Worm (Caenorhabditis elegans) whole organism, L3 larva: Measurements from ENCODE around the gene clpr-2.

Source experiments
- ZK546.5 ChIP-seq: sonication (generic microtip); optimal IDR thresholded peaks from 2 replicates; lab custom pipeline; 2017; ENCODE audit warnings: missing biosample characterization, missing genetic modification characterization
- ama-1 ChIP-seq: fragments of 150-350 bp; optimal IDR thresholded peaks from 2 replicates; lab custom pipeline; 2018
- egl-27 ChIP-seq: sonication (generic microtip); optimal IDR thresholded peaks from 4 replicates; lab custom pipeline; 2017; ENCODE audit warnings: missing biosample characterization, missing genetic modification reagents, missing genetic modification characterization
- egl-5 ChIP-seq: fragments of 150-350 bp; optimal IDR thresholded peaks from 2 replicates; lab custom pipeline; 2017; ENCODE audit warnings: missing biosample characterization, missing genetic modification reagents, missing genetic modification characterization, inconsistent platforms
- elt-1 ChIP-seq: fragments of 150-350 bp; optimal IDR thresholded peaks from 2 replicates; lab custom pipeline; 2014; ENCODE audit warnings: missing biosample characterization, missing genetic modification characterization
- elt-3 ChIP-seq, 3 experiments: fragments of 150-350 bp in 1 of 3; sonication (generic microtip) in 2 of 3; optimal IDR thresholded peaks; 2 replicates in 2 of 3; 4 replicates in 1 of 3; lab custom pipeline; 2014 to 2017; ENCODE audit warnings: missing biosample characterization in 3 of 3, missing genetic modification characterization in 3 of 3
- jun-1 ChIP-seq: fragments of 150-350 bp; optimal IDR thresholded peaks from 2 replicates; lab custom pipeline; 2014; ENCODE audit warnings: missing biosample characterization, missing genetic modification reagents, missing genetic modification characterization
- mdl-1 ChIP-seq: fragments of 150-350 bp; optimal IDR thresholded peaks from 2 replicates; lab custom pipeline; 2014; ENCODE audit warnings: missing biosample characterization, missing genetic modification characterization
- nfya-1 ChIP-seq: sonication (generic microtip); optimal IDR thresholded peaks from 2 replicates; lab custom pipeline; 2017; ENCODE audit warnings: missing genetic modification characterization, mild to moderate bottlenecking, missing compliant biosample characterization, antibody characterized with exemption, moderate library complexity; ENCODE audit not compliant: insufficient read depth
- nhr-12 ChIP-seq: fragments of 150-350 bp; optimal IDR thresholded peaks from 2 replicates; lab custom pipeline; 2014; ENCODE audit warnings: missing biosample characterization, missing genetic modification characterization
- nhr-77 ChIP-seq: fragments of 150-350 bp; optimal IDR thresholded peaks from 2 replicates; lab custom pipeline; 2014; ENCODE audit warnings: missing biosample characterization, missing genetic modification characterization
- zag-1 ChIP-seq: fragments of 150-350 bp; optimal IDR thresholded peaks from 2 replicates; lab custom pipeline; 2014; ENCODE audit warnings: missing biosample characterization, missing genetic modification characterization

DNA sequence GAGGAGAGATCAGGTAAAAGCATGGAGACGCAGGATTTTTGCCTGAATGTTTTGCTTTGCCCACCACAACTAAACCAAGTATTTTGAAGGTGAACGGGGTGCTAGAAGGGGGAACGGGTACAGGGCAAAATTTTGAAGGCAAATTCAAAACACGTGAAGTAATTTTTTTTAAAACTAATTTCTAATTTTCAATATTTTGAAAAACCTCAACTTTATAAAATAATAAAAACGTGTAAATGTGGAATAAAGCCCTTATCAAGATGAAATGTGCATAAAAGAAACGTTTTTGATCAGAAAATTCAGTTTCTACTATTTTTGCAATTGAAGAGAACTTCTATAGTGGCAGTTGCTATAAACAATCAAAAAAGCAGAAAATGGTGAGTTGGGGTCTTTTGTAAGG lies 3.1 kb upstream of the clpr-2 start, which contains the start of gene clec-119:
- TF ChIP-seq jun-1 (tag; lab: Kevin White, UChicago) (no peak), egl-5 (tag; lab: Kevin White, UChicago) (no peak), ama-1 (lab: Kevin White, UChicago) (no peak), zag-1 (no peak), mdl-1 (no peak), elt-1 (tag; lab: Kevin White, UChicago) (no peak), nfya-1 (tag; lab: Kevin White, UChicago) (no peak), ZK546.5 (tag; lab: Kevin White, UChicago) (no peak), nhr-12 (tag; lab: Kevin White, UChicago) (no peak), elt-3 (tag; optimal IDR thresholded peaks at IDR 0.05; lab: Kevin White, UChicago) (no peak), egl-27 (tag; lab: Kevin White, UChicago) (no peak), nhr-77 (tag; lab: Kevin White, UChicago) (no peak)
